Fruit fly (Drosophila melanogaster) Kc167 (cell line): ENCODE data around the gene Tango6.

ENCODE experiments used
- Myc ChIP-seq: fragments of >200 bp; optimal IDR thresholded peaks from 2 replicates; lab custom pipeline; 2017; ENCODE audit warnings: missing external identifiers
- Sin3A ChIP-seq: fragments of >200 bp; optimal IDR thresholded peaks from 2 replicates; lab custom pipeline; 2018; ENCODE audit warnings: missing external identifiers
- h ChIP-seq: fragments of >200 bp; optimal IDR thresholded peaks from 3 replicates; lab custom pipeline; 2018; ENCODE audit warnings: missing external identifiers
- insv ChIP-seq: fragments of >200 bp; optimal IDR thresholded peaks from 3 replicates; lab custom pipeline; 2018; ENCODE audit warnings: missing external identifiers
- psq ChIP-seq: fragments of >200 bp; optimal IDR thresholded peaks from 2 replicates; lab custom pipeline; 2017; ENCODE audit warnings: missing external identifiers
- ttk ChIP-seq: sonication (Bioruptor generic); optimal IDR thresholded peaks from 2 replicates; lab custom pipeline; 2017; ENCODE audit warnings: missing external identifiers

- TF ChIP-seq Myc (lab: Kevin White, UChicago) (no peak), h (lab: Kevin White, UChicago) (no peak), insv (lab: Kevin White, UChicago) (no peak), psq (no peak), ttk (lab: Kevin White, UChicago) (no peak), Sin3A (lab: Kevin White, UChicago) (no peak)
These were observed 13.2 kb upstream of the Tango6 start for dm6 chr2L:18955666-18956065.
